Worm (Caenorhabditis elegans) whole organism, midembryonic: ENCODE measurements around the gene chtb-2.

Experiments
- T22C8.4 ChIP-seq: fragments of 200-800 bp; sonication (Bioruptor generic); IDR thresholded peaks from 2 replicates; pipeline ENCODE4 v1.3.6; 2022; ENCODE audit warnings: missing genetic modification characterization, missing compliant biosample characterization
- flt-1 ChIP-seq: fragments of 200-800 bp; sonication (Bioruptor generic); IDR thresholded peaks from 2 replicates; pipeline ENCODE4 v1.3.6; 2022; ENCODE audit warnings: missing genetic modification characterization, missing compliant biosample characterization
- med-1 ChIP-seq: sonication (generic microtip); optimal IDR thresholded peaks from 2 replicates; lab custom pipeline; 2017; ENCODE audit warnings: missing genetic modification characterization, mild to moderate bottlenecking, missing compliant biosample characterization, antibody characterized with exemption, missing genetic modification reagents; ENCODE audit not compliant: insufficient read depth
- tab-1 ChIP-seq: fragments of 200-800 bp; sonication (Bioruptor generic); IDR thresholded peaks from 2 replicates; pipeline ENCODE4 v1.3.6; 2022; ENCODE audit warnings: missing genetic modification characterization, missing compliant biosample characterization
- ztf-23 ChIP-seq: fragments of 200-800 bp; sonication (Bioruptor generic); IDR thresholded peaks from 2 replicates; pipeline ENCODE4 v1.3.6; 2022; ENCODE audit warnings: missing genetic modification reagents, missing genetic modification characterization, missing compliant biosample characterization

DNA sequence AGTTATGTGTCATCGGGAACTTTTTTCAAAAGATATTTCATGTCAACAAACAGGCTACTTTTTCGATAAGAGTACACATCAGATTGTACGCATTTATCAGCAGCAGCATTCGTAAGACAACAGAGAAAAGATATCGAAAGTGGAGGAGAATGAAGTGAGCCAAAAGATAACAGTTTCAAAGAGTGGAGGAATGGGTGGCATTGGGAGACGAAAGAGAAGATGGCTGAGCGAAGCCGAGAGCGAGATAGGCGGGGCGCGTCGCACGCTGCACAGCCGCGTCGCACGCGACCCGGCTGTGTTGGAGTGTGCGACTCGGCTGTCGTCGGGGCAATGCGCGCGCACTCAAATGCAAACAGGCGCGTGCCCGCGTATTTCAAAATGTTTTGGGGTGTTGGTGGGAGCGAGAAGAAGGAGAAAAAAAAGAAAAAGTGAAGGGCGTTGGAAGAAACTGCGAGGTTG lies 18.9 kb upstream of the chtb-2 start:
- TF ChIP-seq tab-1 (GFP tag; lab: Robert Waterston, UW) (no peak), med-1 (no peak), T22C8.4 (GFP tag; lab: Robert Waterston, UW) (no peak), ztf-23 (GFP tag; lab: Robert Waterston, UW) (0 out of 2 replicates have a peak, but pooled peaks have one; percentile 6), flt-1 (no peak)
